Worm (Caenorhabditis elegans) whole organism, midembryonic: ENCODE data around the gene F08G2.7.

ENCODE experiments used
- T22C8.4 ChIP-seq: fragments of 200-800 bp; sonication (Bioruptor generic); IDR thresholded peaks from 2 replicates; pipeline ENCODE4 v1.3.6; 2022; ENCODE audit warnings: missing genetic modification characterization, missing compliant biosample characterization
- flt-1 ChIP-seq: fragments of 200-800 bp; sonication (Bioruptor generic); IDR thresholded peaks from 2 replicates; pipeline ENCODE4 v1.3.6; 2022; ENCODE audit warnings: missing genetic modification characterization, missing compliant biosample characterization
- klf-2 ChIP-seq: fragments of 200-800 bp; sonication (Bioruptor generic); conservative IDR thresholded peaks from 2 replicates; pipeline ENCODE4 v1.3.6; 2022; ENCODE audit warnings: missing genetic modification reagents, missing genetic modification characterization, missing compliant biosample characterization
- med-1 ChIP-seq: sonication (generic microtip); optimal IDR thresholded peaks from 2 replicates; lab custom pipeline; 2017; ENCODE audit warnings: missing genetic modification characterization, mild to moderate bottlenecking, missing compliant biosample characterization, antibody characterized with exemption, missing genetic modification reagents; ENCODE audit not compliant: insufficient read depth
- ref-1 ChIP-seq: fragments of 200-800 bp; sonication (Bioruptor generic); conservative IDR thresholded peaks from 2 replicates; pipeline ENCODE4 v1.3.6; 2022; ENCODE audit warnings: missing genetic modification reagents, missing genetic modification characterization, missing compliant biosample characterization
- tab-1 ChIP-seq: fragments of 200-800 bp; sonication (Bioruptor generic); IDR thresholded peaks from 2 replicates; pipeline ENCODE4 v1.3.6; 2022; ENCODE audit warnings: missing genetic modification characterization, missing compliant biosample characterization
- ztf-29 ChIP-seq: fragments of 200-800 bp; sonication (Bioruptor generic); IDR thresholded peaks from 2 replicates; pipeline ENCODE4 v1.3.6; 2022; ENCODE audit warnings: missing genetic modification reagents, missing genetic modification characterization, missing compliant biosample characterization

ce11 chrII:13838403-13838802 is 2.6 kb downstream of the F08G2.7 start:
- TF ChIP-seq ref-1 (GFP tag; lab: Robert Waterston, UW), result no peak
- TF ChIP-seq T22C8.4 (GFP tag; lab: Robert Waterston, UW), result no peak
- TF ChIP-seq flt-1 (GFP tag; lab: Robert Waterston, UW), result no peak
- no peak for TF ChIP-seq klf-2 (GFP tag; lab: Robert Waterston, UW)
- TF ChIP-seq tab-1 (GFP tag; lab: Robert Waterston, UW), result no peak
- no peak for TF ChIP-seq med-1 (GFP tag; lab: Kevin White, UChicago)
- no peak for TF ChIP-seq ztf-29 (GFP tag; lab: Robert Waterston, UW)
